Fruit fly (Drosophila melanogaster): ENCODE results near the gene ras.

- TF ChIP-seq EcR (GFP tag; optimal IDR thresholded peaks at IDR 0.05) (no peak), CG8478 (optimal IDR thresholded peaks at IDR 0.05) (no peak), pan (optimal IDR thresholded peaks at IDR 0.05) (no peak), usp (GFP tag; optimal IDR thresholded peaks at IDR 0.05) (no peak)
These were observed 5.4 kb upstream of the ras start for dm6 chrX:10738835-10739371.

Data from whole organism.